Worm (Caenorhabditis elegans): ENCODE results near the gene sdz-32.

Gene sdz-32

ce11 chrII:3481584-3481983 lies 7.7 kb downstream of the sdz-32 start, which contains the start of gene Y49F6B.8 (continued):
- TF ChIP-seq ets-4 (GFP tag; optimal IDR thresholded peaks at IDR 0.05) (no peak), F10E7.11 (tag; optimal IDR thresholded peaks at IDR 0.05) (no peak)

- TF ChIP-seq F22D6.2 (tag; optimal IDR thresholded peaks at IDR 0.05) (no peak), dpff-1 (tag; optimal IDR thresholded peaks at IDR 0.05) (no peak), madf-6 (GFP tag; IDR thresholded peaks at IDR 0.05) (peak; percentile 56), C06A6.2 (GFP tag; conservative IDR thresholded peaks at IDR 0.05) (no peak), egl-44 (GFP tag; IDR thresholded peaks at IDR 0.05) (no peak), unc-62 (GFP tag; optimal IDR thresholded peaks at IDR 0.05) (no peak), mxl-1 (tag; optimal IDR thresholded peaks at IDR 0.05) (no peak), nhr-27 (tag; optimal IDR thresholded peaks at IDR 0.05) (no peak), sdz-38 (tag; optimal IDR thresholded peaks at IDR 0.05) (no peak), somi-1 (GFP tag; optimal IDR thresholded peaks at IDR 0.05) (no peak), T07F8.4 (tag; optimal IDR thresholded peaks at IDR 0.05) (no peak), F33H1.4 (GFP tag; IDR thresholded peaks at IDR 0.05) (no peak; the same call in none of the 2 replicates), ztf-28 (GFP tag; IDR thresholded peaks at IDR 0.05) (no peak), nfyb-1 (GFP tag; IDR thresholded peaks at IDR 0.05) (no peak), tlf-1 (GFP tag; optimal IDR thresholded peaks at IDR 0.05) (no peak), ceh-40 (GFP tag; IDR thresholded peaks at IDR 0.05) (no peak), snpc-1.1 (tag; optimal IDR thresholded peaks at IDR 0.05; ENCODE audit: insufficient read depth) (no peak), chd-7 (tag; optimal IDR thresholded peaks at IDR 0.05) (no peak), ceh-27 (GFP tag; optimal IDR thresholded peaks at IDR 0.05) (peak; percentile 72), let-526 (GFP tag; IDR thresholded peaks at IDR 0.05) (0 out of 2 replicates have a peak, but pooled peaks have one; percentile 42), nhr-80 (tag; optimal IDR thresholded peaks at IDR 0.05) (no peak), lin-35 (GFP tag; optimal IDR thresholded peaks at IDR 0.05) (no peak), dox-1 (GFP tag; IDR thresholded peaks at IDR 0.05) (no peak), egl-18 (GFP tag; IDR thresholded peaks at IDR 0.05) (no peak), ztf-3 (GFP tag; optimal IDR thresholded peaks at IDR 0.05) (no peak), C17E4.6 (GFP tag; IDR thresholded peaks at IDR 0.05) (no peak), nhr-90 (tag; optimal IDR thresholded peaks at IDR 0.05) (no peak), tbp1 (GFP tag; optimal IDR thresholded peaks at IDR 0.05) (peak; percentile 44), lsy-27 (tag; optimal IDR thresholded peaks at IDR 0.05; ENCODE audit: borderline replicate concordance, insufficient read depth) (no peak), rcor-1 (GFP tag; IDR thresholded peaks at IDR 0.05) (peak; percentile 35; the same call in 1 of the 2 replicates), F39B2.1 (GFP tag; IDR thresholded peaks at IDR 0.05) (no peak), cebp-2 (GFP tag; IDR thresholded peaks at IDR 0.05) (no peak), xnd-1 (tag; optimal IDR thresholded peaks at IDR 0.05) (no peak), Y79H2A.3 (GFP tag; conservative IDR thresholded peaks at IDR 0.05) (no peak), attf-5 (GFP tag; optimal IDR thresholded peaks at IDR 0.05) (peak; percentile 80), Y95B8A.8 (GFP tag; IDR thresholded peaks at IDR 0.05) (no peak), snpc-1.3 (tag; optimal IDR thresholded peaks at IDR 0.05; ENCODE audit: insufficient read depth) (no peak), F52B5.7 (tag; optimal IDR thresholded peaks at IDR 0.05) (no peak), nfya-1 (tag; optimal IDR thresholded peaks at IDR 0.05; ENCODE audit: borderline replicate concordance, insufficient read depth) (no peak), nfya-2 (GFP tag; IDR thresholded peaks at IDR 0.05) (no peak), madf-8 (GFP tag; conservative IDR thresholded peaks at IDR 0.05) (peak; percentile 39), Y53G8AR.9 (GFP tag; conservative IDR thresholded peaks at IDR 0.05) (no peak), madf-3 (GFP tag; IDR thresholded peaks at IDR 0.05) (no peak), K11D2.4 (GFP tag; IDR thresholded peaks at IDR 0.05) (no peak), cebp-1 (GFP tag; IDR thresholded peaks at IDR 0.05) (no peak), cebp-1 (tag; optimal IDR thresholded peaks at IDR 0.05) (no peak)
Measured at ce11 chrII:3482231-3482630, 8.4 kb downstream of the sdz-32 start, which contains the start of gene smu-2. Gene smu-2 (plus strand): TSS chrII:3482408.
